Worm (Caenorhabditis elegans) whole organism, L1 larva: ENCODE data around the gene Y68A4A.10.

Experiments
- ama-1 ChIP-seq: fragments of 150-350 bp; optimal IDR thresholded peaks from 2 replicates; lab custom pipeline; 2014
- blmp-1 ChIP-seq: fragments of 150-350 bp; optimal IDR thresholded peaks from 2 replicates; lab custom pipeline; 2014; ENCODE audit warnings: missing biosample characterization, missing genetic modification characterization
- ceh-8 ChIP-seq: fragments of 200-800 bp; sonication (Bioruptor generic); optimal IDR thresholded peaks from 2 replicates; lab custom pipeline; 2018; ENCODE audit warnings: mild to moderate bottlenecking, missing genetic modification characterization, moderate library complexity, missing compliant biosample characterization
- dpl-1 ChIP-seq, 3 experiments: fragments of 150-350 bp in 2 of 3; sonication (generic microtip) in 1 of 3; optimal IDR thresholded peaks; 2 replicates each; lab custom pipeline; 2014 to 2017; ENCODE audit warnings: missing biosample characterization in 3 of 3, missing genetic modification characterization in 3 of 3, missing genetic modification reagents in 3 of 3
- fkh-10 ChIP-seq: sonication (generic microtip); optimal IDR thresholded peaks from 2 replicates; lab custom pipeline; 2017; ENCODE audit warnings: missing biosample characterization, missing genetic modification reagents, missing genetic modification characterization
- lin-14 ChIP-seq: fragments of 200-800 bp; sonication (Bioruptor generic); optimal IDR thresholded peaks from 2 replicates; lab custom pipeline; 2018; ENCODE audit warnings: mild to moderate bottlenecking, missing genetic modification characterization, moderate library complexity, missing compliant biosample characterization
- nhr-11 ChIP-seq: fragments of 150-350 bp; optimal IDR thresholded peaks from 2 replicates; lab custom pipeline; 2014; ENCODE audit warnings: missing biosample characterization, missing genetic modification characterization
- nhr-12 ChIP-seq: sonication (generic microtip); optimal IDR thresholded peaks from 2 replicates; lab custom pipeline; 2017; ENCODE audit warnings: missing biosample characterization, missing genetic modification characterization
- nhr-237 ChIP-seq: fragments of 150-350 bp; optimal IDR thresholded peaks from 2 replicates; lab custom pipeline; 2014; ENCODE audit warnings: missing biosample characterization, missing genetic modification characterization
- nhr-76 ChIP-seq: sonication (generic microtip); optimal IDR thresholded peaks from 2 replicates; lab custom pipeline; 2017; ENCODE audit warnings: missing biosample characterization, missing genetic modification characterization
- skn-1 ChIP-seq: fragments of 150-350 bp; optimal IDR thresholded peaks from 2 replicates; lab custom pipeline; 2014; ENCODE audit warnings: missing biosample characterization, missing genetic modification characterization
- unc-62 ChIP-seq: fragments of 150-350 bp; optimal IDR thresholded peaks from 2 replicates; lab custom pipeline; 2014; ENCODE audit warnings: missing biosample characterization, missing genetic modification reagents, missing genetic modification characterization
- unc-86 ChIP-seq: sonication (generic microtip); optimal IDR thresholded peaks from 2 replicates; lab custom pipeline; 2016; ENCODE audit warnings: missing genetic modification characterization, missing compliant biosample characterization

ce11 chrV:17154944-17155343, 47.0 kb upstream of the Y68A4A.10 start:
- no peak for TF ChIP-seq blmp-1 (tag; lab: Kevin White, UChicago)
- no peak for TF ChIP-seq dpl-1 (GFP tag; optimal IDR thresholded peaks at IDR 0.05; lab: Kevin White, UChicago)
- no peak for TF ChIP-seq ama-1 (lab: Kevin White, UChicago)
- no peak for TF ChIP-seq lin-14 (GFP tag; lab: Kevin White, UChicago)
- TF ChIP-seq fkh-10 (GFP tag; lab: Kevin White, UChicago) = no peak
- no peak for TF ChIP-seq nhr-237 (tag; lab: Kevin White, UChicago)
- no peak for TF ChIP-seq skn-1 (tag; lab: Kevin White, UChicago)
- TF ChIP-seq unc-62 (GFP tag; lab: Kevin White, UChicago) = no peak
- TF ChIP-seq unc-86 (tag; lab: Kevin White, UChicago) = no peak
- no peak for TF ChIP-seq ceh-8 (GFP tag; lab: Kevin White, UChicago)
- TF ChIP-seq nhr-12 (tag; lab: Kevin White, UChicago) = no peak
- no peak for TF ChIP-seq nhr-76 (tag; lab: Kevin White, UChicago)
- TF ChIP-seq nhr-11 (tag; lab: Kevin White, UChicago) = no peak
